Worm (Caenorhabditis elegans) whole organism, L1 larva: Measurements from ENCODE around the gene bre-2.
A peak's percentile ranks its signal among the peaks of the same experiment; 100 is the strongest.

Experiments used
- Y116A8C.19 ChIP-seq: sonication (generic microtip); optimal IDR thresholded peaks from 2 replicates; lab custom pipeline; 2016; ENCODE audit warnings: missing compliant biosample characterization, missing genetic modification characterization, borderline replicate concordance
- aha-1 ChIP-seq: fragments of 150-350 bp; optimal IDR thresholded peaks from 2 replicates; lab custom pipeline; 2014; ENCODE audit warnings: missing biosample characterization, missing genetic modification characterization
- blmp-1 ChIP-seq: fragments of 150-350 bp; optimal IDR thresholded peaks from 2 replicates; lab custom pipeline; 2014; ENCODE audit warnings: missing biosample characterization, missing genetic modification characterization
- ceh-8 ChIP-seq: fragments of 200-800 bp; sonication (Bioruptor generic); optimal IDR thresholded peaks from 2 replicates; lab custom pipeline; 2018; ENCODE audit warnings: mild to moderate bottlenecking, missing genetic modification characterization, moderate library complexity, missing compliant biosample characterization
- ceh-88 ChIP-seq: fragments of 200-800 bp; sonication (Bioruptor generic); IDR thresholded peaks from 2 replicates; pipeline ENCODE4 v1.3.6; 2022; ENCODE audit warnings: missing genetic modification characterization, missing compliant biosample characterization
- dpl-1 ChIP-seq, 3 experiments: fragments of 150-350 bp in 2 of 3; sonication (generic microtip) in 1 of 3; optimal IDR thresholded peaks; 2 replicates each; lab custom pipeline; 2014 to 2017; ENCODE audit warnings: missing biosample characterization in 3 of 3, missing genetic modification characterization in 3 of 3, missing genetic modification reagents in 3 of 3
- dsc-1 ChIP-seq: sonication (generic microtip); optimal IDR thresholded peaks from 2 replicates; lab custom pipeline; 2016; ENCODE audit warnings: mild to moderate bottlenecking, missing genetic modification characterization, missing compliant biosample characterization
- efl-1 ChIP-seq, 4 experiments: fragments of 150-350 bp; optimal IDR thresholded peaks in 3 of 4; peaks in 1 of 4; 1 replicate in 1 of 4; 2 replicates in 3 of 4; lab custom pipeline; 2014; ENCODE audit warnings: missing biosample characterization in 2 of 4, missing genetic modification characterization in 2 of 4, missing genetic modification reagents in 2 of 4
- fos-1 ChIP-seq: fragments of 150-350 bp; optimal IDR thresholded peaks from 2 replicates; lab custom pipeline; 2014; ENCODE audit warnings: missing biosample characterization, missing genetic modification characterization
- grh-1 ChIP-seq: fragments of 200-800 bp; sonication (Bioruptor generic); IDR thresholded peaks from 2 replicates; pipeline ENCODE4 v1.3.6; 2022; ENCODE audit warnings: missing genetic modification reagents, missing genetic modification characterization, missing compliant biosample characterization
- hpl-2 ChIP-seq: fragments of 150-350 bp; optimal IDR thresholded peaks from 2 replicates; lab custom pipeline; 2014; ENCODE audit warnings: missing biosample characterization, missing genetic modification reagents, missing genetic modification characterization
- irx-1 ChIP-seq: sonication (generic microtip); optimal IDR thresholded peaks from 2 replicates; lab custom pipeline; 2016; ENCODE audit warnings: missing genetic modification characterization, missing compliant biosample characterization
- lin-14 ChIP-seq: fragments of 200-800 bp; sonication (Bioruptor generic); optimal IDR thresholded peaks from 2 replicates; lab custom pipeline; 2018; ENCODE audit warnings: mild to moderate bottlenecking, missing genetic modification characterization, moderate library complexity, missing compliant biosample characterization
- lin-35 ChIP-seq, 2 experiments: fragments of 150-350 bp; optimal IDR thresholded peaks; 2 replicates each; lab custom pipeline; 2014; ENCODE audit warnings: missing biosample characterization in 2 of 2, missing genetic modification characterization in 2 of 2, missing genetic modification reagents in 2 of 2
- lin-39 ChIP-seq: fragments of 150-350 bp; optimal IDR thresholded peaks from 2 replicates; lab custom pipeline; 2014; ENCODE audit warnings: missing biosample characterization, missing genetic modification reagents, missing genetic modification characterization
- lsy-2 ChIP-seq, 2 experiments: fragments of 150-350 bp; optimal IDR thresholded peaks; 2 replicates each; lab custom pipeline; 2014; ENCODE audit warnings: missing biosample characterization in 2 of 2, missing genetic modification characterization in 2 of 2
- mdl-1 ChIP-seq, 2 experiments: fragments of 150-350 bp; optimal IDR thresholded peaks; 2 replicates each; lab custom pipeline; 2014 to 2017; ENCODE audit warnings: missing biosample characterization in 2 of 2, missing genetic modification characterization in 2 of 2, inconsistent platforms in 1 of 2
- mep-1 ChIP-seq: fragments of 150-350 bp; optimal IDR thresholded peaks from 2 replicates; lab custom pipeline; 2014; ENCODE audit warnings: missing biosample characterization, missing genetic modification characterization
- nhr-20 ChIP-seq: sonication (generic microtip); optimal IDR thresholded peaks from 2 replicates; lab custom pipeline; 2016; ENCODE audit warnings: mild to moderate bottlenecking, missing genetic modification characterization, missing compliant biosample characterization
- nhr-237 ChIP-seq: fragments of 150-350 bp; optimal IDR thresholded peaks from 2 replicates; lab custom pipeline; 2014; ENCODE audit warnings: missing biosample characterization, missing genetic modification characterization
- nhr-28 ChIP-seq: fragments of 150-350 bp; optimal IDR thresholded peaks from 2 replicates; lab custom pipeline; 2014; ENCODE audit warnings: missing biosample characterization, missing genetic modification characterization
- nhr-71 ChIP-seq: sonication (generic microtip); optimal IDR thresholded peaks from 2 replicates; lab custom pipeline; 2016; ENCODE audit warnings: mild to moderate bottlenecking, missing genetic modification characterization, moderate library complexity, missing compliant biosample characterization
- nhr-84 ChIP-seq: sonication (generic microtip); optimal IDR thresholded peaks from 2 replicates; lab custom pipeline; 2017; ENCODE audit warnings: missing biosample characterization, missing genetic modification characterization
- nhr-85 ChIP-seq: sonication (generic microtip); peaks from one replicate; lab custom pipeline; 2016; ENCODE audit warnings: missing genetic modification characterization, inconsistent platforms, missing compliant biosample characterization
- nhr-90 ChIP-seq: sonication (generic microtip); optimal IDR thresholded peaks from 2 replicates; lab custom pipeline; 2016; ENCODE audit warnings: mild to moderate bottlenecking, missing genetic modification characterization, missing compliant biosample characterization; ENCODE audit not compliant: poor library complexity
- pqm-1 ChIP-seq: sonication (generic microtip); optimal IDR thresholded peaks from 3 replicates; lab custom pipeline; 2017; ENCODE audit warnings: missing biosample characterization, missing genetic modification characterization
- sptf-1 ChIP-seq: fragments of 150-350 bp; optimal IDR thresholded peaks from 2 replicates; lab custom pipeline; 2014; ENCODE audit warnings: missing biosample characterization, missing genetic modification characterization
- tbx-2 ChIP-seq: sonication (generic microtip); optimal IDR thresholded peaks from 2 replicates; lab custom pipeline; 2016; ENCODE audit warnings: missing genetic modification characterization, missing compliant biosample characterization
- unc-62 ChIP-seq: fragments of 150-350 bp; optimal IDR thresholded peaks from 2 replicates; lab custom pipeline; 2014; ENCODE audit warnings: missing biosample characterization, missing genetic modification reagents, missing genetic modification characterization
- unc-98 ChIP-seq: fragments of 200-800 bp; sonication (Bioruptor generic); IDR thresholded peaks from 2 replicates; pipeline ENCODE4 v1.3.6; 2022; ENCODE audit warnings: missing genetic modification characterization, missing compliant biosample characterization
- zag-1 ChIP-seq: fragments of 150-350 bp; optimal IDR thresholded peaks from 2 replicates; lab custom pipeline; 2014; ENCODE audit warnings: missing biosample characterization, missing genetic modification characterization
- ztf-11 ChIP-seq, 2 experiments: sonication (generic microtip); optimal IDR thresholded peaks; 2 replicates each; lab custom pipeline; 2016 to 2017; ENCODE audit warnings: missing genetic modification characterization in 2 of 2, missing biosample characterization in 1 of 2, missing compliant biosample characterization in 1 of 2

bre-2 gene

DNA sequence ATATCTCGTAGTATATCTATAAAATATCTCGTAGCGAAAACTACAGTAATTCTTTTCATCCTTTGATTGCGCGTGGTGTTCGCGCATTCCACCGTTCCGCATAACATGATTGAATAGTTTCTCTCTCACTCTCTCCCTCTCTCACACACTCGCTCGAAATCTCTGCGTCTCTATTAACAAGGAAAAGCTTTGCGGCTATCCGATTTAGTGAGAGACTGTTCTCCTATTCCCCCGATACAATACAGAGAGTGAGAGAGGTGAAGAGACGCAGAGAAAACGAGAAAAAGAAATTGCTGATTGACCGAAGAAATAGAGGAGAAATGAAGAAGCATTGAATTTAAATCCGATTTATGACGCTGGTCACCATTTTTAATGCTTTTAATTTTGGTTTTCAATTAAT, 42.6 kb upstream of the bre-2 start:
- TF ChIP-seq lin-14 (GFP tag; lab: Kevin White, UChicago), result peak; percentile 70
- TF ChIP-seq nhr-237 (tag; lab: Kevin White, UChicago), result no peak
- TF ChIP-seq efl-1 (optimal IDR thresholded peaks at IDR 0.05; lab: Kevin White, UChicago), result peak; percentile 8 to 10
- peak in 1 of 2 experiments; percentile 92 for TF ChIP-seq efl-1 (GFP tag; optimal IDR thresholded peaks at IDR 0.05 in 1 of 2; lab: Kevin White, UChicago)
- peak; percentile 13 for TF ChIP-seq nhr-71 (tag; lab: Kevin White, UChicago)
- TF ChIP-seq nhr-85, result peak; percentile 60
- TF ChIP-seq fos-1, result no peak
- TF ChIP-seq mep-1 (tag; lab: Kevin White, UChicago), result peak; percentile 63
- TF ChIP-seq sptf-1, result no peak
- peak; percentile 87 for TF ChIP-seq blmp-1 (tag; lab: Kevin White, UChicago)
- no peak for TF ChIP-seq nhr-28
- TF ChIP-seq dsc-1, result peak; percentile 7
- no peak for TF ChIP-seq grh-1 (GFP tag; lab: Robert Waterston, UW)
- no peak for TF ChIP-seq hpl-2 (GFP tag; lab: Kevin White, UChicago)
- no peak for TF ChIP-seq zag-1 (tag; lab: Kevin White, UChicago)
- TF ChIP-seq aha-1 (tag; lab: Kevin White, UChicago), result no peak
- TF ChIP-seq dpl-1 (GFP tag; optimal IDR thresholded peaks at IDR 0.05; lab: Kevin White, UChicago), result peak in 1 of 3 experiments; percentile 11
- no peak for TF ChIP-seq nhr-20
- no peak for TF ChIP-seq mdl-1 (tag; optimal IDR thresholded peaks at IDR 0.05; lab: Kevin White, UChicago)

DNA sequence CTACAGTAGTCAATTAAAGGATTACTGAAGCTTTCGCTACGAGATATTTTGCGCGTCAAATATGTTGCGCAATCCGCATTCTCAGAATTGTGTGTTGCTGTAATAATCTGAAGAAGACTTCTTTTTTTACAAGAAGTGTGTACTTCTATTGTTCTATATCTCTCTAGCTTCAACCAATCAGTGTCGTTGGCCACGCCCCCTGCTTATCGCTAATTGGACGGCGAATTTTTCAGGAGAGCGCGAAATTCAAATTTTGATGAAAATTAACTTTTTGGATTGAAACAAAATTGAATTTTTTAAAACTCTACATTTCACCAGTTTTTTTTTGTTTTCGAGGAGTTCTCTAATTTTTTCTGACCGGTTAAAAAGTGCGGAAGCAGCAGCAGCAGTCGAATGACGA, 37.5 kb upstream of the bre-2 start:
- TF ChIP-seq unc-62 (GFP tag; lab: Kevin White, UChicago), result no peak
- TF ChIP-seq efl-1 (optimal IDR thresholded peaks at IDR 0.05; lab: Kevin White, UChicago), result no peak
- peak in 1 of 2 experiments; percentile 11 for TF ChIP-seq efl-1 (GFP tag; optimal IDR thresholded peaks at IDR 0.05 in 1 of 2; lab: Kevin White, UChicago)

DNA sequence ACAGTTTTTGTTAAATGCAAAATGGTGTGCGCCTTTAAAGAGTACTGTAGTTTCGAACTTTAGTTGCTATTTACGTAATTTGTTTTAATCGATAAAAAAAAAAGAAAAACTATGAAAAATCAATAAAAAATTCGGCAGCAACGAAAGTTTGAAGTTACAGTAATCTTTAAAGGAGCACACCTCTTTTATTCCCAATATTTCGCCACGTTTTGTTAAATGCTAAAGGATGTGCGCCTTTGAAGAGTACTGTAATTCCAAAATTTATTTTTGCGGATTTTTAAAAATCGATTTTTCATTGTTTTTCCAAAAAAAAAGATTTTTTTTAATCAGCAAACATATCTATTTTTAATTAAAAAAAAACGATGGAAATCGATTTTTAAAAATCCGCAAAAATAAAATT, 34.3 kb upstream of the bre-2 start:
- TF ChIP-seq ceh-88 (GFP tag; lab: Robert Waterston, UW) (no peak), lin-39 (no peak), nhr-20 (no peak), nhr-84 (tag; lab: Kevin White, UChicago) (no peak), ceh-8 (GFP tag; lab: Kevin White, UChicago) (no peak), Y116A8C.19 (tag; lab: Kevin White, UChicago) (no peak), unc-98 (GFP tag; lab: Robert Waterston, UW) (no peak), nhr-90 (tag; lab: Kevin White, UChicago) (no peak), tbx-2 (tag; lab: Kevin White, UChicago) (no peak), ztf-11 (tag; optimal IDR thresholded peaks at IDR 0.05; lab: Kevin White, UChicago) (no peak)

DNA sequence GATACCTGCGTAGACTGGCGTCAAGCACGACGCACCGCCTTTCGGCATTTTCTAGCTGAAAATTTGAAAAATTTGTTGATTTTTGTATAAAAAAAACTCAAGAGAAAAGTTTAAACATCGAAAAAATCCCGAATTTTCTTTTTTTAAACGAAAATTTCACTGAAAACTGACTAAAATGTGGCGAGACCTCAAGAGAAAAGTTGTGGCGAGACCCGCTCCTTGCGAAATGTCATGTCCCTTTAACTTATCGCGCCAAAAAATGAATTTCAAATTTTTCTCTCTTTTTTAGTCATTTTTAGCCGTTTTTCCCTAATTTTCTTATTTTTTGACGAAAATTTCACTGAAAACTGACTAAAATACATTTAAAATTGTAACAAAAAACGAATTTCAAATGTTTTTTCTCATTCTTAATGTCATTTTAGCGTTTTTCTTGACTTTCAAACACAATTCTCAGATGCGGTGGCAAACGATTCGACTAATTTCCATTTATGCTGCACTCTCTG, 30.1 kb upstream of the bre-2 start, which contains the start of the genes snpc-1.2 and Y39E4B.5:
Gene snpc-1.2, minus strand, starts transcription at position 78 of the 503 bp plus-strand sequence.
Gene Y39E4B.5, plus strand, starts transcription at position 453 of the 503 bp plus-strand sequence.
- TF ChIP-seq efl-1 (optimal IDR thresholded peaks at IDR 0.05; lab: Kevin White, UChicago) (peak; percentile 47 to 70), efl-1 (GFP tag; optimal IDR thresholded peaks at IDR 0.05 in 1 of 2; lab: Kevin White, UChicago) (peak in 1 of 2 experiments; percentile 53), pqm-1 (tag; lab: Kevin White, UChicago) (no peak), lin-35 (GFP tag; optimal IDR thresholded peaks at IDR 0.05; lab: Kevin White, UChicago) (peak in 1 of 2 experiments; percentile 11), dpl-1 (GFP tag; optimal IDR thresholded peaks at IDR 0.05; lab: Kevin White, UChicago) (peak in 2 of 3 experiments; percentile 21 to 53), nhr-71 (tag; lab: Kevin White, UChicago) (no peak)

DNA sequence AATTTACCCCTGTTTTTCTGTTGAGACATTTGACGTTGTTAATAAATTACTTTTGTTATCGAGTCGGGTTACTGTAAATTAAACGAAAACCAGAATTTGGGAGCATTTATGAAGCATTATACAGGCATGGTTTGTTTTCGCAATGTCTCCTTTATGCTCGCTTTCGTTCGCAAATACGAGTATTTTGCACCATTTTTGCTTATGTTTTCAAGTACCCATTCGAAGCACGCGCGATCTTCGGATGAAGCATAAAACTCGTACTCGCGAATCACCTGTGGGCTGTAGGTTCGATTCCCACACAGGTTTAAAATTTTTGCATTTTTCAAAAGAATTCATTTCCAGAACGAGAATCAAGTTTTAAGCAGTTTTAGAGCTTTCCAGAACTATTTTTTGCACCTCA, 25.5 kb upstream of the bre-2 start:
- no peak for TF ChIP-seq unc-98 (GFP tag; lab: Robert Waterston, UW)
- no peak for TF ChIP-seq lsy-2 (tag; optimal IDR thresholded peaks at IDR 0.05; lab: Kevin White, UChicago)
- no peak for TF ChIP-seq irx-1 (tag; lab: Kevin White, UChicago)
- no peak for TF ChIP-seq efl-1 (optimal IDR thresholded peaks at IDR 0.05; lab: Kevin White, UChicago)
- no peak for TF ChIP-seq efl-1 (GFP tag; optimal IDR thresholded peaks at IDR 0.05 in 1 of 2; lab: Kevin White, UChicago)
